Fruit fly (Drosophila melanogaster): ENCODE measurements around the gene boil.

DNA sequence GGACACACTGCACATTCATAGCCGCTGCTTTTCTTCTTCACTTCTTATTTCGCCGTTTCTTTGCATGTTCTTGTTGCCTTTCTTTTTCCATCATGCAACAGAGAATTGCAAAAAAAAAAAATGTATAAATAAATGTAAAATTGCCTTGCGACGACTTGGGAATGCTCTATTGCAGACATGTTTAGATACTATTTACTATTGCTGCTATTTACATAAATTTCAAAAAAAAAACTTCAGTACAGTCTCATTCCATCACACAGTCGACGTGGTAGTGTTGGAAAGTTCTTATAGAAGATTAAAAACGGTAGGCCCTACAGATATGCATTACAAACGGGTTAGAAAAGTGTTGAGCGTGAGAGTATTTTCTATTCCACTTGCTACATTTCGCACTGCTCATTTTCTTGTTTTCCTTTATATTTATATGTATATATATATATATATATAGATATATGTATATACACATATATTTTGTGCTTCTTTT lies 36.3 kb downstream of the boil start:
- no peak for TF ChIP-seq pan (optimal IDR thresholded peaks at IDR 0.05)
- no peak for TF ChIP-seq psq (optimal IDR thresholded peaks at IDR 0.05)
- no peak for TF ChIP-seq CG8478 (optimal IDR thresholded peaks at IDR 0.05)
- TF ChIP-seq Dll (optimal IDR thresholded peaks at IDR 0.05): no peak
- no peak for TF ChIP-seq EcR (GFP tag; optimal IDR thresholded peaks at IDR 0.05)
